Worm (Caenorhabditis elegans): ENCODE data around the gene dnpp-1.

The dnpp-1 gene

DNA sequence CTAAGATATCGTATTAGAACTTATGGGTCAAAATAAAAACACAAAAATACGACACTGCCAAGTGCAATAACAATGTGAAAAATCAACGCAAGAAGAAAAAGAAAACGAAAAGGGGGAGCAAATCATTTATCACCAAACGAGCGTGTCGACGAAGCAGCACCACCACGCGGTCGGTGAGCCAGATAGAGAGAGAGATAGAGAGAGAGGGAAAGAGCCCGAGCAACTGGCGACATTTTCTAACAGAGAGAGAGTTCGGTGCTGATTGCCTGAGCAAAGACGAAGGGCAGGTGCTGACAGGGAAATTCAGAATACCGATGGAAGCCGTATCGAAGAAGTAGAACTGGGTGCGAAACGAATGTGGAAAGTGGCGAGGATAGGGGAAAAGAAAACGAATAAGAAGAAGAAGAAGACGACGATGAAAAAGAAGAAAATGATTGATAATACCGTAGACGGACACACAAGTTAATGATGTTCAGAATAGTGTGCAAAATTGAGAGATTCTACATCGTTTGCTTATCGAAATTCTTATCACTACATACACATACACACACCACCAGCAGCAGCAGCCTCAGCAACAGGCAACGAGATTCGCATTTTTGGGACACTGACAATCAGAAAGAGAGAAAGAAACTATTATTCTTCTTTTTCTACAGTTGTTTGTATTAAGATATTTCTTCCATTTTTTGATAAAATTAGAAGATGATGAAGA, 28.3 kb downstream of the dnpp-1 start:
- no peak for TF ChIP-seq tbx-2 (tag; optimal IDR thresholded peaks at IDR 0.05)
- no peak for TF ChIP-seq egl-5 (tag; optimal IDR thresholded peaks at IDR 0.05)
- TF ChIP-seq jun-1 (tag; optimal IDR thresholded peaks at IDR 0.05), result no peak
- TF ChIP-seq nhr-23 (tag; optimal IDR thresholded peaks at IDR 0.05), result peak; percentile 68
- TF ChIP-seq zag-1 (tag; optimal IDR thresholded peaks at IDR 0.05), result no peak
- no peak for TF ChIP-seq ceh-16 (tag; optimal IDR thresholded peaks at IDR 0.05)
- TF ChIP-seq pha-4 (tag; optimal IDR thresholded peaks at IDR 0.05), result no peak
- TF ChIP-seq nhr-76 (tag; optimal IDR thresholded peaks at IDR 0.05), result no peak
- no peak for TF ChIP-seq nhr-28 (tag; optimal IDR thresholded peaks at IDR 0.05)
- peak; percentile 54 for TF ChIP-seq pqm-1 (tag; optimal IDR thresholded peaks at IDR 0.05)
- TF ChIP-seq skn-1 (tag; optimal IDR thresholded peaks at IDR 0.05), result no peak
- TF ChIP-seq ceh-9 (tag; optimal IDR thresholded peaks at IDR 0.05), result no peak
- peak; percentile 65 for TF ChIP-seq nhr-43 (tag; optimal IDR thresholded peaks at IDR 0.05; ENCODE audit: poor library complexity, severe bottlenecking)
- TF ChIP-seq nhr-237 (tag; optimal IDR thresholded peaks at IDR 0.05), result no peak
- TF ChIP-seq R02D3.7 (tag; optimal IDR thresholded peaks at IDR 0.05), result no peak
- no peak for TF ChIP-seq fkh-10 (GFP tag; optimal IDR thresholded peaks at IDR 0.05)
- no peak for TF ChIP-seq nhr-25 (tag; optimal IDR thresholded peaks at IDR 0.05)
- TF ChIP-seq fkh-2 (tag; optimal IDR thresholded peaks at IDR 0.05), result no peak
- no peak for TF ChIP-seq fos-1 (tag; optimal IDR thresholded peaks at IDR 0.05)
- TF ChIP-seq egl-27 (tag; optimal IDR thresholded peaks at IDR 0.05), result no peak
- no peak for TF ChIP-seq daf-12 (tag; optimal IDR thresholded peaks at IDR 0.05)
- no peak for TF ChIP-seq ztf-11 (tag; optimal IDR thresholded peaks at IDR 0.05)
- TF ChIP-seq elt-2 (tag; optimal IDR thresholded peaks at IDR 0.05), result peak; percentile 88
- peak; percentile 65 for TF ChIP-seq lin-39 (tag; optimal IDR thresholded peaks at IDR 0.05)
- no peak for TF ChIP-seq nhr-12 (tag; optimal IDR thresholded peaks at IDR 0.05)
- TF ChIP-seq unc-62 (GFP tag; optimal IDR thresholded peaks at IDR 0.05), result no peak
- no peak for TF ChIP-seq nhr-11 (tag; optimal IDR thresholded peaks at IDR 0.05)
- no peak for TF ChIP-seq lin-15B (tag; optimal IDR thresholded peaks at IDR 0.05)
- TF ChIP-seq sea-2 (GFP tag; optimal IDR thresholded peaks at IDR 0.05), result no peak
- TF ChIP-seq mml-1 (tag; optimal IDR thresholded peaks at IDR 0.05), result no peak
- peak; percentile 20 for TF ChIP-seq ama-1 (optimal IDR thresholded peaks at IDR 0.05)
- TF ChIP-seq lsy-12 (tag; optimal IDR thresholded peaks at IDR 0.05), result peak; percentile 12
- TF ChIP-seq ztf-4 (tag; optimal IDR thresholded peaks at IDR 0.05), result no peak
- no peak for TF ChIP-seq ceh-28 (tag; optimal IDR thresholded peaks at IDR 0.05)
- TF ChIP-seq mdl-1 (tag; optimal IDR thresholded peaks at IDR 0.05), result no peak
- TF ChIP-seq ceh-82 (tag; optimal IDR thresholded peaks at IDR 0.05), result no peak
- TF ChIP-seq elt-1 (tag; optimal IDR thresholded peaks at IDR 0.05), result no peak
- TF ChIP-seq snpc-4 (tag; optimal IDR thresholded peaks at IDR 0.05), result no peak
- no peak for TF ChIP-seq unc-39 (tag; optimal IDR thresholded peaks at IDR 0.05)
- TF ChIP-seq hmg-11 (tag; optimal IDR thresholded peaks at IDR 0.05), result no peak
- TF ChIP-seq nfya-1 (tag; optimal IDR thresholded peaks at IDR 0.05; ENCODE audit: insufficient read depth), result peak; percentile 15
- TF ChIP-seq elt-3 (tag; optimal IDR thresholded peaks at IDR 0.05), result peak in 2 of 3 experiments; percentile 78 to 88
- TF ChIP-seq aly-2 (tag; optimal IDR thresholded peaks at IDR 0.05), result no peak
- no peak for TF ChIP-seq nhr-77 (tag; optimal IDR thresholded peaks at IDR 0.05)
- no peak for TF ChIP-seq ZK546.5 (tag; optimal IDR thresholded peaks at IDR 0.05)

DNA sequence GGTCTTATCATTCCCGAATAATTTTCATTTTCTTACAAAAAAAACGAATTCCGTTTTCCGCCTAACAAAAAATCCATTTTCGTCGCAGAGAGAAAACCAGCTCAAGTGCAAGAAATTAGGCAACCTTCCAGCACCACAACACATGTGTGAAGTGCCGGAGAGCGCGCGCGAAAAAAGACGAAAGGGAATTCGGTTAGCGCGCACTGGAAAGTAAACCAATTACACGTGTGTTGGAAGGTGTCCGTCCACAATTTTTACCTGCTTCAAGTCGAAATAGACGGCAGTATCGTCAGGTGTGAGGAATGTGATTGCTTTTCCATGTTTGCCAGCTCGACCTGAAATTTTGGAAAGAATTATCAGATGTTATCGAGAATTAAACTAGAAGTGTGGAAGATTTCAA, 28.9 kb downstream of the dnpp-1 start:
- TF ChIP-seq fkh-10 (GFP tag; optimal IDR thresholded peaks at IDR 0.05), result no peak
- no peak for TF ChIP-seq unc-62 (GFP tag; optimal IDR thresholded peaks at IDR 0.05)
- TF ChIP-seq nhr-77 (tag; optimal IDR thresholded peaks at IDR 0.05), result no peak
- no peak for TF ChIP-seq hmg-11 (tag; optimal IDR thresholded peaks at IDR 0.05)
- no peak for TF ChIP-seq fkh-2 (tag; optimal IDR thresholded peaks at IDR 0.05)
- no peak for TF ChIP-seq ceh-16 (tag; optimal IDR thresholded peaks at IDR 0.05)
- no peak for TF ChIP-seq eor-1 (tag; optimal IDR thresholded peaks at IDR 0.05)
- no peak for TF ChIP-seq lin-39 (tag; optimal IDR thresholded peaks at IDR 0.05)
- TF ChIP-seq egl-5 (tag; optimal IDR thresholded peaks at IDR 0.05), result no peak
- TF ChIP-seq aly-2 (tag; optimal IDR thresholded peaks at IDR 0.05), result no peak
- no peak for TF ChIP-seq lsy-12 (tag; optimal IDR thresholded peaks at IDR 0.05)
- TF ChIP-seq ztf-4 (tag; optimal IDR thresholded peaks at IDR 0.05), result no peak
- TF ChIP-seq ZK546.5 (tag; optimal IDR thresholded peaks at IDR 0.05), result no peak

All from whole organism, L3 larva.